Fruit fly (Drosophila melanogaster) whole organism, embryonic: ENCODE data around the gene CG31321.

Source experiments
- CG10147 ChIP-seq: fragments of 200-800 bp; sonication (Bioruptor generic); optimal IDR thresholded peaks from 2 replicates; lab custom pipeline; 2019; ENCODE audit warnings: missing biosample characterization, mild to moderate bottlenecking, missing genetic modification characterization, moderate library complexity
- CG10979 ChIP-seq: fragments of 200-800 bp; sonication (Bioruptor generic); optimal IDR thresholded peaks from 2 replicates; lab custom pipeline; 2018; ENCODE audit warnings: missing biosample characterization, mild to moderate bottlenecking, missing genetic modification characterization, moderate library complexity
- CG11560 ChIP-seq: fragments of 200-800 bp; sonication (Bioruptor generic); IDR thresholded peaks from 3 replicates; pipeline ENCODE4 v1.3.6; 2022; ENCODE audit warnings: missing biosample characterization, missing genetic modification characterization
- CG12769 ChIP-seq: fragments of 200-800 bp; sonication (Bioruptor generic); optimal IDR thresholded peaks from 2 replicates; lab custom pipeline; 2019; ENCODE audit warnings: missing biosample characterization, mild to moderate bottlenecking, missing genetic modification characterization, moderate library complexity
- CG14710 ChIP-seq: fragments of 200-800 bp; sonication (Bioruptor generic); optimal IDR thresholded peaks from 3 replicates; lab custom pipeline; 2019; ENCODE audit warnings: missing biosample characterization, mild to moderate bottlenecking, missing genetic modification characterization, moderate library complexity
- CG34422 ChIP-seq: fragments of 200-800 bp; sonication (Bioruptor generic); IDR thresholded peaks from 3 replicates; pipeline ENCODE4 v1.3.6; 2022; ENCODE audit warnings: missing biosample characterization, missing genetic modification characterization
- CG6175 ChIP-seq: fragments of 200-800 bp; sonication (Bioruptor generic); IDR thresholded peaks from 3 replicates; pipeline ENCODE4 v1.3.6; 2022; ENCODE audit warnings: missing biosample characterization, missing genetic modification characterization
- CG8924 ChIP-seq: fragments of 200-800 bp; optimal IDR thresholded peaks from 3 replicates; lab custom pipeline; 2019; ENCODE audit warnings: missing biosample characterization, mild to moderate bottlenecking, missing genetic modification characterization, moderate library complexity
- CG9932 ChIP-seq: fragments of 200-800 bp; sonication (Bioruptor generic); IDR thresholded peaks from 2 replicates; pipeline ENCODE4 v1.3.6; 2022; ENCODE audit warnings: missing biosample characterization, missing genetic modification characterization
- Camta ChIP-seq: fragments of 200-800 bp; sonication (Bioruptor generic); optimal IDR thresholded peaks from 2 replicates; lab custom pipeline; 2016; ENCODE audit warnings: missing biosample characterization, missing genetic modification characterization
- Doc3 ChIP-seq: fragments of 200-800 bp; sonication (Bioruptor generic); IDR thresholded peaks from 3 replicates; pipeline ENCODE4 v1.3.6; 2022; ENCODE audit warnings: missing biosample characterization, missing genetic modification characterization; ENCODE audit not compliant: partially characterized antibody
- Eip74EF ChIP-seq, 2 experiments: fragments of 200-800 bp in 1 of 2; fragments of >200 bp in 1 of 2; sonication (Bioruptor generic) in 1 of 2; optimal IDR thresholded peaks; 2 replicates each; lab custom pipeline; 2017 to 2019; ENCODE audit warnings: missing biosample characterization in 2 of 2, missing genetic modification characterization in 2 of 2, mild to moderate bottlenecking in 1 of 2, moderate library complexity in 1 of 2
- Fer3 ChIP-seq: fragments of 200-800 bp; sonication (Bioruptor generic); optimal IDR thresholded peaks from 2 replicates; lab custom pipeline; 2018; ENCODE audit warnings: missing biosample characterization, mild to moderate bottlenecking, missing genetic modification characterization, moderate library complexity
- HLH54F ChIP-seq: fragments of 200-800 bp; sonication (Bioruptor generic); optimal IDR thresholded peaks from 3 replicates; lab custom pipeline; 2016; ENCODE audit warnings: missing biosample characterization, missing genetic modification characterization
- Hr51 ChIP-seq, 2 experiments: fragments of 200-800 bp; sonication (Bioruptor generic); optimal IDR thresholded peaks; 2 replicates in 1 of 2; 3 replicates in 1 of 2; lab custom pipeline; 2016 to 2018; ENCODE audit warnings: missing biosample characterization in 2 of 2, missing genetic modification characterization in 2 of 2, mild to moderate bottlenecking in 1 of 2, moderate library complexity in 1 of 2
- Meics ChIP-seq: fragments of 200-800 bp; sonication (Bioruptor generic); optimal IDR thresholded peaks from 2 replicates; lab custom pipeline; 2017; ENCODE audit warnings: missing biosample characterization, mild to moderate bottlenecking, missing genetic modification characterization
- Pdp1 ChIP-seq, 2 experiments: fragments of 200-800 bp; sonication (Bioruptor generic); optimal IDR thresholded peaks; 3 replicates each; lab custom pipeline; 2016; ENCODE audit warnings: missing biosample characterization in 2 of 2, missing genetic modification characterization in 2 of 2, mild to moderate bottlenecking in 1 of 2, moderate library complexity in 1 of 2
- Ptx1 ChIP-seq: fragments of 200-800 bp; sonication (Bioruptor generic); IDR thresholded peaks from 2 replicates; pipeline ENCODE4 v1.3.6; 2022; ENCODE audit warnings: missing biosample characterization, missing genetic modification characterization
- Sox100B ChIP-seq: fragments of 200-800 bp; sonication (Bioruptor generic); optimal IDR thresholded peaks from 3 replicates; lab custom pipeline; 2018; ENCODE audit warnings: missing biosample characterization, mild to moderate bottlenecking, missing genetic modification characterization
- Taf1 ChIP-seq: fragments of 200-800 bp; sonication (Bioruptor generic); IDR thresholded peaks from 2 replicates; pipeline ENCODE4 v1.3.6; 2022; ENCODE audit warnings: missing biosample characterization, missing genetic modification characterization
- Tbp ChIP-seq: fragments of >200 bp; optimal IDR thresholded peaks from 2 replicates; lab custom pipeline; 2018; ENCODE audit warnings: missing biosample characterization, missing genetic modification characterization
- Xrp1 ChIP-seq: fragments of 200-800 bp; sonication (Bioruptor generic); IDR thresholded peaks from 2 replicates; pipeline ENCODE4 v1.3.6; 2022; ENCODE audit warnings: missing biosample characterization, missing genetic modification characterization
- ac ChIP-seq: fragments of 200-800 bp; sonication (Bioruptor generic); optimal IDR thresholded peaks from 3 replicates; lab custom pipeline; 2017; ENCODE audit warnings: missing biosample characterization, mild to moderate bottlenecking, missing genetic modification characterization
- az2 ChIP-seq: fragments of 200-800 bp; sonication (Bioruptor generic); optimal IDR thresholded peaks from 3 replicates; lab custom pipeline; 2016; ENCODE audit warnings: missing biosample characterization, missing genetic modification characterization
- chn ChIP-seq: fragments of 200-800 bp; sonication (Bioruptor generic); optimal IDR thresholded peaks from 2 replicates; lab custom pipeline; 2016; ENCODE audit warnings: missing biosample characterization, missing genetic modification characterization
- crc ChIP-seq: fragments of 200-800 bp; sonication (Bioruptor generic); optimal IDR thresholded peaks from 2 replicates; lab custom pipeline; 2016; ENCODE audit warnings: missing biosample characterization, missing genetic modification characterization
- danr ChIP-seq: fragments of 200-800 bp; sonication (Bioruptor generic); IDR thresholded peaks from 2 replicates; pipeline ENCODE4 v1.3.6; 2022; ENCODE audit warnings: missing biosample characterization, missing genetic modification characterization
- dpn ChIP-seq, 2 experiments: fragments of 200-800 bp; sonication (Bioruptor generic); optimal IDR thresholded peaks; 3 replicates each; lab custom pipeline; 2016; ENCODE audit warnings: missing biosample characterization in 2 of 2, missing genetic modification characterization in 2 of 2
- eyg ChIP-seq: fragments of 200-800 bp; sonication (Bioruptor generic); optimal IDR thresholded peaks from 3 replicates; lab custom pipeline; 2016; ENCODE audit warnings: missing biosample characterization, missing genetic modification characterization
- gro ChIP-seq: fragments of 200-800 bp; sonication (Bioruptor generic); optimal IDR thresholded peaks from 2 replicates; lab custom pipeline; 2016; ENCODE audit warnings: missing biosample characterization, missing genetic modification characterization
- lilli ChIP-seq: fragments of 200-800 bp; sonication (Bioruptor generic); optimal IDR thresholded peaks from 3 replicates; lab custom pipeline; 2016; ENCODE audit warnings: missing biosample characterization, missing genetic modification characterization
- lola ChIP-seq, 3 experiments: fragments of >200 bp in 2 of 3; fragments of 200-800 bp in 1 of 3; sonication (Bioruptor generic) in 1 of 3; optimal IDR thresholded peaks; 2 replicates each; lab custom pipeline; 2017 to 2019; ENCODE audit warnings: missing biosample characterization in 3 of 3, missing genetic modification characterization in 3 of 3, mild to moderate bottlenecking in 1 of 3, moderate library complexity in 1 of 3
- pan ChIP-seq, 4 experiments: fragments of >200 bp in 3 of 4; fragments of 200-800 bp in 1 of 4; sonication (Bioruptor generic) in 1 of 4; optimal IDR thresholded peaks in 3 of 4; IDR thresholded peaks in 1 of 4; 2 replicates each; pipeline versions ENCODE4 v1.3.6 to Lab custom; 2017 to 2022; ENCODE audit warnings: missing biosample characterization in 2 of 4, missing genetic modification characterization in 2 of 4, mixed read lengths in 1 of 4
- phol ChIP-seq: fragments of 200-800 bp; sonication (Bioruptor generic); optimal IDR thresholded peaks from 3 replicates; lab custom pipeline; 2018; ENCODE audit warnings: missing biosample characterization, mild to moderate bottlenecking, missing genetic modification characterization, moderate library complexity
- prd ChIP-seq, 3 experiments: fragments of >200 bp in 2 of 3; fragments of 200-800 bp in 1 of 3; sonication (Bioruptor generic) in 1 of 3; optimal IDR thresholded peaks in 2 of 3; IDR thresholded peaks in 1 of 3; 2 replicates in 2 of 3; 3 replicates in 1 of 3; pipeline versions ENCODE4 v1.3.6 to Lab custom; 2017 to 2022; ENCODE audit warnings: missing biosample characterization in 1 of 3, missing genetic modification characterization in 1 of 3
- sd ChIP-seq: fragments of 200-800 bp; sonication (Bioruptor generic); optimal IDR thresholded peaks from 3 replicates; lab custom pipeline; 2018; ENCODE audit warnings: missing biosample characterization, mild to moderate bottlenecking, missing genetic modification characterization, moderate library complexity
- tgo ChIP-seq: fragments of 200-800 bp; sonication (Bioruptor generic); IDR thresholded peaks from 3 replicates; pipeline ENCODE4 v1.3.6; 2022; ENCODE audit warnings: missing biosample characterization, missing genetic modification characterization
- tup ChIP-seq: fragments of 200-800 bp; sonication (Bioruptor generic); optimal IDR thresholded peaks from 2 replicates; lab custom pipeline; 2016; ENCODE audit warnings: missing biosample characterization, mild to moderate bottlenecking, missing genetic modification characterization, moderate library complexity
- wdn ChIP-seq: fragments of 200-800 bp; sonication (Bioruptor generic); IDR thresholded peaks from 2 replicates; pipeline ENCODE4 v1.3.6; 2022; ENCODE audit warnings: missing biosample characterization, missing genetic modification characterization

The CG31321 gene

dm6 chr3R:14311027-14311426 lies 865 bp downstream of the CG31321 start (continued):
- TF ChIP-seq gro (peak; percentile 30), CG14710 (tag; lab: Kevin White, UChicago) (no peak), Meics (GFP tag; lab: Kevin White, UChicago) (peak; percentile 38), CG10979 (tag; lab: Kevin White, UChicago) (peak; percentile 38), Ptx1 (GFP tag; lab: Robert Waterston, UW) (peak; percentile 16; the same call in 1 of the 2 replicates), chn (GFP tag; lab: Kevin White, UChicago) (no peak), eyg (GFP tag; lab: Kevin White, UChicago) (no peak), az2 (no peak), wdn (GFP tag; lab: Robert Waterston, UW) (no peak), prd (optimal IDR thresholded peaks at IDR 0.05; lab: Kevin White, UChicago) (no peak), prd (GFP tag; IDR thresholded peaks at IDR 0.05; lab: Robert Waterston, UW) (peak; percentile 45; the same call in 1 of the 3 replicates), CG6175 (no peak), HLH54F (GFP tag; lab: Kevin White, UChicago) (no peak), crc (GFP tag; lab: Kevin White, UChicago) (no peak), Taf1 (GFP tag; lab: Robert Waterston, UW) (0 out of 2 replicates have a peak, but pooled peaks have one; percentile 18), Fer3 (tag; lab: Kevin White, UChicago) (peak; percentile 18), Camta (GFP tag; lab: Kevin White, UChicago) (peak; percentile 24), lola (GFP tag; optimal IDR thresholded peaks at IDR 0.05; lab: Kevin White, UChicago) (peak in 1 of 3 experiments; percentile 12), Xrp1 (GFP tag; lab: Robert Waterston, UW) (peak; percentile 53), CG9932 (GFP tag; lab: Robert Waterston, UW) (peak; percentile 52; the same call in 1 of the 2 replicates), Sox100B (GFP tag; lab: Kevin White, UChicago) (no peak), CG8924 (tag; lab: Kevin White, UChicago) (peak; percentile 30), pan (optimal IDR thresholded peaks at IDR 0.05; lab: Kevin White, UChicago) (no peak), pan (GFP tag; optimal IDR thresholded peaks at IDR 0.05 in 1 of 2, IDR thresholded peaks at IDR 0.05 in 1 of 2) (peak in 1 of 2 experiments; percentile 45), danr (GFP tag; lab: Robert Waterston, UW) (peak; percentile 33; the same call in 1 of the 2 replicates), Hr51 (GFP tag; optimal IDR thresholded peaks at IDR 0.05; lab: Kevin White, UChicago) (no peak), lilli (GFP tag; lab: Kevin White, UChicago) (peak; percentile 22), ac (no peak), phol (tag; lab: Kevin White, UChicago) (peak; percentile 1), CG34422 (GFP tag; lab: Robert Waterston, UW) (peak; percentile 60; the same call in 1 of the 3 replicates), CG10147 (peak; percentile 22), tgo (GFP tag; lab: Robert Waterston, UW) (peak; percentile 40; the same call in 1 of the 3 replicates), Tbp (GFP tag; lab: Kevin White, UChicago) (no peak), tup (GFP tag; lab: Kevin White, UChicago) (no peak), Doc3 (GFP tag; lab: Robert Waterston, UW) (no peak), CG11560 (tag; lab: Robert Waterston, UW) (no peak), dpn (GFP tag; optimal IDR thresholded peaks at IDR 0.05; lab: Kevin White, UChicago) (peak in 1 of 2 experiments; percentile 27), sd (tag; lab: Kevin White, UChicago) (peak; percentile 13), Eip74EF (GFP tag; optimal IDR thresholded peaks at IDR 0.05; lab: Kevin White, UChicago) (no peak), Pdp1 (GFP tag; optimal IDR thresholded peaks at IDR 0.05; lab: Kevin White, UChicago) (peak in 1 of 2 experiments; percentile 29), CG12769 (tag; lab: Kevin White, UChicago) (no peak)
